Fruit fly (Drosophila melanogaster) whole organism, embryonic: ENCODE measurements around the gene CG4951.

Source experiments
- CG10366 ChIP-seq: fragments of 200-800 bp; sonication (Bioruptor generic); IDR thresholded peaks from 2 replicates; pipeline ENCODE4 v1.3.6; 2022; ENCODE audit warnings: missing biosample characterization, missing genetic modification characterization
- CG10431 ChIP-seq: fragments of 200-800 bp; sonication (Bioruptor generic); optimal IDR thresholded peaks from 3 replicates; lab custom pipeline; 2018; ENCODE audit warnings: missing biosample characterization, mild to moderate bottlenecking, missing genetic modification characterization
- CG11723 ChIP-seq: fragments of 200-800 bp; sonication (Bioruptor generic); optimal IDR thresholded peaks from 2 replicates; lab custom pipeline; 2017; ENCODE audit warnings: missing biosample characterization, mild to moderate bottlenecking, missing genetic modification characterization
- CG12942 ChIP-seq: fragments of 200-800 bp; sonication (Bioruptor generic); optimal IDR thresholded peaks from 3 replicates; lab custom pipeline; 2016; ENCODE audit warnings: missing biosample characterization, missing genetic modification characterization
- CG13123 ChIP-seq: fragments of 200-800 bp; sonication (Bioruptor generic); optimal IDR thresholded peaks from 2 replicates; lab custom pipeline; 2016; ENCODE audit warnings: missing biosample characterization, missing genetic modification characterization
- CG13296 ChIP-seq: fragments of 200-800 bp; sonication (Bioruptor generic); optimal IDR thresholded peaks from 3 replicates; lab custom pipeline; 2018; ENCODE audit warnings: missing biosample characterization, mild to moderate bottlenecking, missing genetic modification characterization
- CG17186 ChIP-seq: fragments of 200-800 bp; sonication (Bioruptor generic); optimal IDR thresholded peaks from 3 replicates; lab custom pipeline; 2017; ENCODE audit warnings: missing biosample characterization, missing genetic modification reagents, missing genetic modification characterization
- CG34224 ChIP-seq: fragments of 200-800 bp; sonication (Bioruptor generic); IDR thresholded peaks from 3 replicates; pipeline ENCODE4 v1.3.6; 2022; ENCODE audit warnings: missing biosample characterization, missing genetic modification characterization; ENCODE audit not compliant: partially characterized antibody
- CG4328 ChIP-seq: fragments of 200-800 bp; sonication (Bioruptor generic); optimal IDR thresholded peaks from 3 replicates; lab custom pipeline; 2017; ENCODE audit warnings: missing biosample characterization, missing genetic modification reagents, missing genetic modification characterization
- CG4424 ChIP-seq: fragments of 200-800 bp; sonication (Bioruptor generic); optimal IDR thresholded peaks from 3 replicates; lab custom pipeline; 2016; ENCODE audit warnings: missing biosample characterization, missing genetic modification characterization
- CG4820 ChIP-seq: fragments of 200-800 bp; sonication (Bioruptor generic); optimal IDR thresholded peaks from 3 replicates; lab custom pipeline; 2016; ENCODE audit warnings: missing biosample characterization, missing genetic modification characterization
- CG5180 ChIP-seq: fragments of 200-800 bp; sonication (Bioruptor generic); optimal IDR thresholded peaks from 3 replicates; lab custom pipeline; 2017; ENCODE audit warnings: missing biosample characterization, missing genetic modification characterization, mild to moderate bottlenecking, moderate library complexity, missing genetic modification reagents
- CG6689 ChIP-seq: fragments of 200-800 bp; sonication (Bioruptor generic); IDR thresholded peaks from 2 replicates; pipeline ENCODE4 v1.3.6; 2022; ENCODE audit warnings: missing biosample characterization, missing genetic modification characterization
- CG7357 ChIP-seq: fragments of 200-800 bp; sonication (Bioruptor generic); IDR thresholded peaks from 3 replicates; pipeline ENCODE4 v1.3.6; 2022; ENCODE audit warnings: missing biosample characterization, missing genetic modification characterization
- CG7963 ChIP-seq: fragments of 200-800 bp; sonication (Bioruptor generic); IDR thresholded peaks from 3 replicates; pipeline ENCODE4 v1.3.6; 2022; ENCODE audit warnings: missing biosample characterization, missing genetic modification characterization; ENCODE audit not compliant: partially characterized antibody
- CG8290 ChIP-seq, 3 experiments: fragments of 200-800 bp; sonication (Bioruptor generic); optimal IDR thresholded peaks; 2 replicates each; lab custom pipeline; 2016 to 2019; ENCODE audit warnings: missing biosample characterization in 3 of 3, missing genetic modification characterization in 3 of 3, mild to moderate bottlenecking in 2 of 3, moderate library complexity in 1 of 3
- CrebB ChIP-seq: fragments of 200-800 bp; sonication (Bioruptor generic); optimal IDR thresholded peaks from 3 replicates; lab custom pipeline; 2018; ENCODE audit warnings: missing biosample characterization, mild to moderate bottlenecking, missing genetic modification characterization
- Dll ChIP-seq: fragments of 200-800 bp; sonication (Bioruptor generic); IDR thresholded peaks from 4 replicates; pipeline ENCODE4 v1.3.6; 2022; ENCODE audit warnings: missing biosample characterization, missing genetic modification characterization; ENCODE audit not compliant: partially characterized antibody
- Dp ChIP-seq: fragments of 200-800 bp; sonication (Bioruptor generic); optimal IDR thresholded peaks from 2 replicates; lab custom pipeline; 2018; ENCODE audit warnings: missing biosample characterization, mild to moderate bottlenecking, missing genetic modification characterization, moderate library complexity
- ERR ChIP-seq: fragments of 200-800 bp; sonication (Bioruptor generic); optimal IDR thresholded peaks from 2 replicates; lab custom pipeline; 2016; ENCODE audit warnings: missing biosample characterization, missing genetic modification characterization
- Kr ChIP-seq: fragments of 200-800 bp; sonication (Bioruptor generic); optimal IDR thresholded peaks from 2 replicates; lab custom pipeline; 2017; ENCODE audit warnings: missing biosample characterization, mild to moderate bottlenecking, missing genetic modification characterization
- NC2β ChIP-seq: fragments of 200-800 bp; sonication (Bioruptor generic); optimal IDR thresholded peaks from 2 replicates; lab custom pipeline; 2016; ENCODE audit warnings: missing biosample characterization, missing genetic modification characterization
- NK7.1 ChIP-seq: fragments of 200-800 bp; sonication (Bioruptor generic); optimal IDR thresholded peaks from 3 replicates; lab custom pipeline; 2016; ENCODE audit warnings: missing biosample characterization, missing genetic modification characterization
- Oli ChIP-seq: fragments of 200-800 bp; sonication (Bioruptor generic); optimal IDR thresholded peaks from 2 replicates; lab custom pipeline; 2018; ENCODE audit warnings: missing biosample characterization, mild to moderate bottlenecking, missing genetic modification characterization, moderate library complexity
- Poxn ChIP-seq: fragments of 200-800 bp; sonication (Bioruptor generic); IDR thresholded peaks from 2 replicates; pipeline ENCODE4 v1.3.6; 2022; ENCODE audit warnings: missing biosample characterization, missing genetic modification characterization
- abd-A ChIP-seq: fragments of 200-800 bp; sonication (Bioruptor generic); optimal IDR thresholded peaks from 3 replicates; lab custom pipeline; 2019; ENCODE audit warnings: missing biosample characterization, mild to moderate bottlenecking, missing genetic modification characterization, moderate library complexity
- ac ChIP-seq: fragments of 200-800 bp; sonication (Bioruptor generic); optimal IDR thresholded peaks from 3 replicates; lab custom pipeline; 2017; ENCODE audit warnings: missing biosample characterization, mild to moderate bottlenecking, missing genetic modification characterization
- az2 ChIP-seq: fragments of 200-800 bp; sonication (Bioruptor generic); optimal IDR thresholded peaks from 3 replicates; lab custom pipeline; 2016; ENCODE audit warnings: missing biosample characterization, missing genetic modification characterization
- bcd ChIP-seq: fragments of 200-800 bp; sonication (Bioruptor generic); optimal IDR thresholded peaks from 2 replicates; lab custom pipeline; 2017; ENCODE audit warnings: missing biosample characterization, mild to moderate bottlenecking, missing genetic modification characterization
- cato ChIP-seq: fragments of 200-800 bp; sonication (Bioruptor generic); optimal IDR thresholded peaks from 2 replicates; lab custom pipeline; 2016; ENCODE audit warnings: missing biosample characterization, missing genetic modification characterization, borderline replicate concordance
- chif ChIP-seq, 2 experiments: fragments of 200-800 bp; sonication (Bioruptor generic); optimal IDR thresholded peaks; 3 replicates each; lab custom pipeline; 2016; ENCODE audit warnings: missing biosample characterization in 2 of 2, missing genetic modification characterization in 2 of 2
- crp ChIP-seq, 2 experiments: fragments of 200-800 bp; sonication (Bioruptor generic); optimal IDR thresholded peaks; 2 replicates in 1 of 2; 3 replicates in 1 of 2; lab custom pipeline; 2017; ENCODE audit warnings: missing biosample characterization in 2 of 2, missing genetic modification characterization in 2 of 2, mild to moderate bottlenecking in 1 of 2, moderate library complexity in 1 of 2
- cwo ChIP-seq: fragments of 200-800 bp; sonication (Bioruptor generic); optimal IDR thresholded peaks from 3 replicates; lab custom pipeline; 2017; ENCODE audit warnings: missing biosample characterization, missing genetic modification characterization, mild to moderate bottlenecking, moderate library complexity, missing genetic modification reagents
- esg ChIP-seq: fragments of 200-800 bp; sonication (Bioruptor generic); conservative IDR thresholded peaks from 2 replicates; pipeline ENCODE4 v1.3.6; 2022; ENCODE audit warnings: missing biosample characterization, missing genetic modification characterization
- eyg ChIP-seq: fragments of 200-800 bp; sonication (Bioruptor generic); optimal IDR thresholded peaks from 3 replicates; lab custom pipeline; 2016; ENCODE audit warnings: missing biosample characterization, missing genetic modification characterization
- gsb-n ChIP-seq: fragments of 200-800 bp; sonication (Bioruptor generic); optimal IDR thresholded peaks from 3 replicates; lab custom pipeline; 2018; ENCODE audit warnings: missing biosample characterization, mild to moderate bottlenecking, missing genetic modification characterization
- gt ChIP-seq: fragments of 200-800 bp; sonication (Bioruptor generic); IDR thresholded peaks from 2 replicates; pipeline ENCODE4 v1.3.6; 2022; ENCODE audit warnings: missing biosample characterization, missing genetic modification characterization
- kay ChIP-seq: fragments of 200-800 bp; sonication (Bioruptor generic); optimal IDR thresholded peaks from 2 replicates; lab custom pipeline; 2016; ENCODE audit warnings: missing biosample characterization, missing genetic modification characterization
- lmd ChIP-seq: fragments of 200-800 bp; sonication (Bioruptor generic); IDR thresholded peaks from 2 replicates; pipeline ENCODE4 v1.3.6; 2022; ENCODE audit warnings: missing biosample characterization, missing genetic modification characterization
- nerfin-2 ChIP-seq: fragments of 200-800 bp; sonication (Bioruptor generic); IDR thresholded peaks from 2 replicates; pipeline ENCODE4 v1.3.6; 2022; ENCODE audit warnings: missing biosample characterization, missing genetic modification characterization; ENCODE audit not compliant: partially characterized antibody
- nom ChIP-seq: fragments of 200-800 bp; sonication (Bioruptor generic); optimal IDR thresholded peaks from 2 replicates; lab custom pipeline; 2017; ENCODE audit warnings: missing biosample characterization, missing genetic modification characterization, mild to moderate bottlenecking, moderate library complexity, missing genetic modification reagents
- odd ChIP-seq: fragments of 200-800 bp; sonication (Bioruptor generic); optimal IDR thresholded peaks from 2 replicates; lab custom pipeline; 2017; ENCODE audit warnings: missing biosample characterization, mild to moderate bottlenecking, missing genetic modification characterization
- run ChIP-seq: fragments of 200-800 bp; sonication (Bioruptor generic); optimal IDR thresholded peaks from 3 replicates; lab custom pipeline; 2018; ENCODE audit warnings: missing biosample characterization, mild to moderate bottlenecking, missing genetic modification characterization
- scrt ChIP-seq: fragments of 200-800 bp; sonication (Bioruptor generic); optimal IDR thresholded peaks from 2 replicates; lab custom pipeline; 2018; ENCODE audit warnings: missing biosample characterization, mild to moderate bottlenecking, missing genetic modification characterization, moderate library complexity
- so ChIP-seq: fragments of 200-800 bp; sonication (Bioruptor generic); IDR thresholded peaks from 3 replicates; pipeline ENCODE4 v1.3.6; 2022; ENCODE audit warnings: missing biosample characterization, missing genetic modification characterization
- stwl ChIP-seq: fragments of 200-800 bp; sonication (Bioruptor generic); optimal IDR thresholded peaks from 3 replicates; lab custom pipeline; 2018; ENCODE audit warnings: missing biosample characterization, mild to moderate bottlenecking, missing genetic modification characterization, moderate library complexity
- tup ChIP-seq: fragments of 200-800 bp; sonication (Bioruptor generic); optimal IDR thresholded peaks from 2 replicates; lab custom pipeline; 2016; ENCODE audit warnings: missing biosample characterization, mild to moderate bottlenecking, missing genetic modification characterization, moderate library complexity
- unpg ChIP-seq: fragments of 200-800 bp; sonication (Bioruptor generic); optimal IDR thresholded peaks from 3 replicates; lab custom pipeline; 2018; ENCODE audit warnings: missing biosample characterization, mild to moderate bottlenecking, missing genetic modification characterization, moderate library complexity
- vfl ChIP-seq: fragments of 200-800 bp; sonication (Bioruptor generic); optimal IDR thresholded peaks from 2 replicates; lab custom pipeline; 2016; ENCODE audit warnings: missing biosample characterization, missing genetic modification characterization

CG4951 gene

dm6 chr3R:27922673-27923175 lies 31.2 kb downstream of the CG4951 start, which contains the start of gene RpL4 (continued):
- TF ChIP-seq nom (GFP tag; lab: Kevin White, UChicago) (peak; percentile 90), ac (GFP tag; lab: Kevin White, UChicago) (peak; percentile 84), CG8290 (GFP tag; optimal IDR thresholded peaks at IDR 0.05; lab: Kevin White, UChicago) (peak; percentile 85), CG8290 (tag; optimal IDR thresholded peaks at IDR 0.05; lab: Kevin White, UChicago) (peak; percentile 86 to 91), bcd (peak; percentile 92), tup (peak; percentile 50), Dp (GFP tag; lab: Kevin White, UChicago) (peak; percentile 12), cwo (GFP tag; lab: Kevin White, UChicago) (peak; percentile 44), eyg (GFP tag; lab: Kevin White, UChicago) (peak; percentile 73), scrt (GFP tag; lab: Kevin White, UChicago) (peak; percentile 82), cato (peak; percentile 62), CG12942 (GFP tag; lab: Kevin White, UChicago) (peak; percentile 26), CG10366 (GFP tag; lab: Robert Waterston, UW) (peak; percentile 75), crp (GFP tag; optimal IDR thresholded peaks at IDR 0.05; lab: Kevin White, UChicago) (peak in 1 of 2 experiments; percentile 49), NK7.1 (GFP tag; lab: Kevin White, UChicago) (peak; percentile 57), gt (GFP tag; lab: Robert Waterston, UW) (no peak), CG13296 (peak; percentile 89), Dll (GFP tag; lab: Robert Waterston, UW) (no peak), CG10431 (GFP tag; lab: Kevin White, UChicago) (peak; percentile 93), run (tag; lab: Kevin White, UChicago) (peak; percentile 33), Poxn (GFP tag; lab: Robert Waterston, UW) (no peak), CrebB (tag; lab: Kevin White, UChicago) (peak; percentile 82), NC2β (GFP tag; lab: Kevin White, UChicago) (peak; percentile 96), CG6689 (GFP tag; lab: Robert Waterston, UW) (peak; percentile 52), CG34224 (GFP tag; lab: Robert Waterston, UW) (no peak), CG4820 (GFP tag; lab: Kevin White, UChicago) (peak; percentile 56), chif (GFP tag; optimal IDR thresholded peaks at IDR 0.05; lab: Kevin White, UChicago) (peak; percentile 68 to 84), unpg (GFP tag; lab: Kevin White, UChicago) (peak; percentile 82), CG5180 (GFP tag; lab: Kevin White, UChicago) (peak; percentile 76), az2 (GFP tag; lab: Kevin White, UChicago) (peak; percentile 78), stwl (peak; percentile 69), kay (GFP tag; lab: Kevin White, UChicago) (no peak), CG13123 (GFP tag; lab: Kevin White, UChicago) (peak; percentile 65), abd-A (no peak), Kr (GFP tag; lab: Kevin White, UChicago) (peak; percentile 57), CG7357 (GFP tag; lab: Robert Waterston, UW) (no peak), ERR (GFP tag; lab: Kevin White, UChicago) (no peak), gsb-n (tag; lab: Kevin White, UChicago) (peak; percentile 69), odd (GFP tag; lab: Kevin White, UChicago) (peak; percentile 94), Oli (tag; lab: Kevin White, UChicago) (peak; percentile 70), CG11723 (peak; percentile 79), esg (GFP tag; lab: Robert Waterston, UW) (peak; percentile 28; the same call in 1 of the 2 replicates), nerfin-2 (GFP tag; lab: Robert Waterston, UW) (no peak), vfl (GFP tag; lab: Kevin White, UChicago) (no peak), CG17186 (GFP tag; lab: Kevin White, UChicago) (peak; percentile 56), CG7963 (GFP tag; lab: Robert Waterston, UW) (no peak), so (peak; percentile 70; the same call in 2 of the 3 replicates), CG4328 (GFP tag; lab: Kevin White, UChicago) (peak; percentile 88), lmd (GFP tag; lab: Robert Waterston, UW) (peak; percentile 58), CG4424 (peak; percentile 78)
